Fruit fly (Drosophila melanogaster) whole organism, prepupa: ENCODE results near the gene Blm.

Source experiments
- Blimp-1 ChIP-seq: fragments of 200-800 bp; sonication (Bioruptor generic); optimal IDR thresholded peaks from 3 replicates; lab custom pipeline; 2017; ENCODE audit warnings: missing biosample characterization, missing genetic modification characterization, mild to moderate bottlenecking, moderate library complexity, missing genetic modification reagents
- CG10669 ChIP-seq: fragments of 200-800 bp; sonication (Bioruptor generic); optimal IDR thresholded peaks from 3 replicates; lab custom pipeline; 2018; ENCODE audit warnings: missing biosample characterization, mild to moderate bottlenecking, missing genetic modification characterization, moderate library complexity
- CG11762 ChIP-seq: fragments of 200-800 bp; sonication (Bioruptor generic); optimal IDR thresholded peaks from 3 replicates; lab custom pipeline; 2016; ENCODE audit warnings: missing biosample characterization, missing genetic modification characterization; ENCODE audit not compliant: insufficient read depth
- CG1621 ChIP-seq: fragments of 200-800 bp; sonication (Bioruptor generic); optimal IDR thresholded peaks from 3 replicates; lab custom pipeline; 2018; ENCODE audit warnings: missing biosample characterization, mild to moderate bottlenecking, missing genetic modification characterization
- CG16779 ChIP-seq: fragments of 200-800 bp; sonication (Bioruptor generic); optimal IDR thresholded peaks from 3 replicates; lab custom pipeline; 2017; ENCODE audit warnings: missing biosample characterization, mild to moderate bottlenecking, missing genetic modification characterization
- CG3032 ChIP-seq: fragments of 200-800 bp; optimal IDR thresholded peaks from 2 replicates; lab custom pipeline; 2019; ENCODE audit warnings: missing biosample characterization, mild to moderate bottlenecking, missing genetic modification characterization, moderate library complexity
- CG32006 ChIP-seq: fragments of 200-800 bp; sonication (Bioruptor generic); optimal IDR thresholded peaks from 3 replicates; lab custom pipeline; 2017; ENCODE audit warnings: missing biosample characterization, mild to moderate bottlenecking, missing genetic modification characterization
- CG4318 ChIP-seq: fragments of 200-800 bp; sonication (Bioruptor generic); optimal IDR thresholded peaks from 3 replicates; lab custom pipeline; 2017; ENCODE audit warnings: missing biosample characterization, mild to moderate bottlenecking, missing genetic modification characterization
- CG6163 ChIP-seq: fragments of 200-800 bp; sonication (Bioruptor generic); IDR thresholded peaks from 3 replicates; pipeline ENCODE4 v1.3.6; 2022; ENCODE audit warnings: missing biosample characterization, missing genetic modification characterization
- CG6808 ChIP-seq: fragments of 200-800 bp; sonication (Bioruptor generic); optimal IDR thresholded peaks from 3 replicates; lab custom pipeline; 2017; ENCODE audit warnings: missing biosample characterization, missing genetic modification characterization, mild to moderate bottlenecking, moderate library complexity, missing genetic modification reagents
- CG6854 ChIP-seq: fragments of 200-800 bp; sonication (Bioruptor generic); optimal IDR thresholded peaks from 2 replicates; lab custom pipeline; 2017; ENCODE audit warnings: missing biosample characterization, mild to moderate bottlenecking, missing genetic modification characterization
- CG7368 ChIP-seq: fragments of 200-800 bp; sonication (Bioruptor generic); optimal IDR thresholded peaks from 3 replicates; lab custom pipeline; 2016; ENCODE audit warnings: missing biosample characterization, missing genetic modification characterization
- CG8119 ChIP-seq: fragments of 200-800 bp; sonication (Bioruptor generic); IDR thresholded peaks from 3 replicates; pipeline ENCODE4 v1.3.6; 2022; ENCODE audit warnings: missing biosample characterization, missing genetic modification characterization
- CG8319 ChIP-seq: fragments of 200-800 bp; sonication (Bioruptor generic); optimal IDR thresholded peaks from 3 replicates; lab custom pipeline; 2016; ENCODE audit warnings: missing biosample characterization, missing genetic modification characterization
- CG8632 ChIP-seq: fragments of 200-800 bp; sonication (Bioruptor generic); optimal IDR thresholded peaks from 3 replicates; lab custom pipeline; 2016; ENCODE audit warnings: missing biosample characterization, missing genetic modification characterization
- CG9139 ChIP-seq: fragments of 200-800 bp; sonication (Bioruptor generic); optimal IDR thresholded peaks from 3 replicates; lab custom pipeline; 2017; ENCODE audit warnings: missing biosample characterization, mild to moderate bottlenecking, missing genetic modification characterization
- Eip75B ChIP-seq: fragments of 200-800 bp; sonication (Bioruptor generic); optimal IDR thresholded peaks from 3 replicates; lab custom pipeline; 2016; ENCODE audit warnings: missing biosample characterization, missing genetic modification characterization
- Eip78C ChIP-seq: fragments of 200-800 bp; sonication (Bioruptor generic); peaks from one replicate; lab custom pipeline; 2016; ENCODE audit warnings: missing biosample characterization, missing genetic modification characterization
- Eip93F ChIP-seq: fragments of 200-800 bp; sonication (Bioruptor generic); optimal IDR thresholded peaks from 2 replicates; lab custom pipeline; 2016; ENCODE audit warnings: missing biosample characterization, mild to moderate bottlenecking, missing genetic modification characterization
- Ets96B ChIP-seq: fragments of 200-800 bp; optimal IDR thresholded peaks from 2 replicates; lab custom pipeline; 2019; ENCODE audit warnings: missing biosample characterization, mild to moderate bottlenecking, missing genetic modification characterization, moderate library complexity
- Hr38 ChIP-seq: sonication (Bioruptor generic); optimal IDR thresholded peaks from 2 replicates; lab custom pipeline; 2016; ENCODE audit warnings: missing biosample characterization, missing genetic modification characterization
- Lpt ChIP-seq: fragments of 200-800 bp; sonication (Bioruptor generic); optimal IDR thresholded peaks from 3 replicates; lab custom pipeline; 2016; ENCODE audit warnings: missing biosample characterization, missing genetic modification characterization
- Met ChIP-seq: fragments of 200-800 bp; sonication (Bioruptor generic); optimal IDR thresholded peaks from 3 replicates; lab custom pipeline; 2016; ENCODE audit warnings: missing biosample characterization, missing genetic modification characterization
- OdsH ChIP-seq: fragments of 200-800 bp; sonication (Bioruptor generic); optimal IDR thresholded peaks from 3 replicates; lab custom pipeline; 2016; ENCODE audit warnings: missing biosample characterization, missing genetic modification characterization
- Smox ChIP-seq: fragments of 200-800 bp; sonication (Bioruptor generic); optimal IDR thresholded peaks from 3 replicates; lab custom pipeline; 2016; ENCODE audit warnings: missing biosample characterization, missing genetic modification characterization
- Sox102F ChIP-seq: fragments of 200-800 bp; sonication (Bioruptor generic); optimal IDR thresholded peaks from 2 replicates; lab custom pipeline; 2016; ENCODE audit warnings: missing biosample characterization, mild to moderate bottlenecking, missing genetic modification characterization
- achi ChIP-seq: fragments of 200-800 bp; sonication (Bioruptor generic); optimal IDR thresholded peaks from 3 replicates; lab custom pipeline; 2016; ENCODE audit warnings: missing biosample characterization, missing genetic modification characterization
- acj6 ChIP-seq: fragments of 200-800 bp; sonication (Bioruptor generic); optimal IDR thresholded peaks from 3 replicates; lab custom pipeline; 2016; ENCODE audit warnings: missing biosample characterization, missing genetic modification characterization
- dsx ChIP-seq: fragments of 200-800 bp; optimal IDR thresholded peaks from 3 replicates; lab custom pipeline; 2019; ENCODE audit warnings: missing biosample characterization, mild to moderate bottlenecking, missing genetic modification characterization, moderate library complexity; ENCODE audit not compliant: poor library complexity, severe bottlenecking
- esn ChIP-seq: fragments of 200-800 bp; sonication (Bioruptor generic); optimal IDR thresholded peaks from 2 replicates; lab custom pipeline; 2016; ENCODE audit warnings: missing biosample characterization, mild to moderate bottlenecking, missing genetic modification characterization, moderate library complexity
- fd85E ChIP-seq: fragments of 200-800 bp; sonication (Bioruptor generic); optimal IDR thresholded peaks from 3 replicates; lab custom pipeline; 2016; ENCODE audit warnings: missing biosample characterization, missing genetic modification characterization
- fkh ChIP-seq: fragments of 200-800 bp; sonication (Bioruptor generic); optimal IDR thresholded peaks from 3 replicates; lab custom pipeline; 2017; ENCODE audit warnings: missing biosample characterization, mild to moderate bottlenecking, missing genetic modification characterization, moderate library complexity
- pdm3 ChIP-seq: fragments of 200-800 bp; sonication (Bioruptor generic); optimal IDR thresholded peaks from 3 replicates; lab custom pipeline; 2016; ENCODE audit warnings: missing biosample characterization, missing genetic modification characterization
- salr ChIP-seq, 2 experiments: fragments of 200-800 bp; sonication (Bioruptor generic); optimal IDR thresholded peaks; 3 replicates each; lab custom pipeline; 2016 to 2018; ENCODE audit warnings: missing biosample characterization in 2 of 2, missing genetic modification characterization in 2 of 2, mild to moderate bottlenecking in 1 of 2
- spab ChIP-seq: fragments of 200-800 bp; sonication (Bioruptor generic); optimal IDR thresholded peaks from 2 replicates; lab custom pipeline; 2017; ENCODE audit warnings: missing biosample characterization, mild to moderate bottlenecking, missing genetic modification characterization, missing genetic modification reagents
- ss ChIP-seq, 2 experiments: fragments of 200-800 bp; sonication (Bioruptor generic); optimal IDR thresholded peaks; 2 replicates in 1 of 2; 3 replicates in 1 of 2; lab custom pipeline; 2017 to 2018; ENCODE audit warnings: mild to moderate bottlenecking in 2 of 2, missing biosample characterization in 2 of 2, missing genetic modification characterization in 2 of 2, moderate library complexity in 1 of 2
- svp ChIP-seq: fragments of 200-800 bp; sonication (Bioruptor generic); peaks from one replicate; lab custom pipeline; 2016; ENCODE audit warnings: missing biosample characterization, missing genetic modification characterization
- vri ChIP-seq: fragments of 200-800 bp; sonication (Bioruptor generic); optimal IDR thresholded peaks from 3 replicates; lab custom pipeline; 2016; ENCODE audit warnings: missing biosample characterization, mild to moderate bottlenecking, missing genetic modification characterization

Blm gene

dm6 chr3R:11764279-11764880 is 22.8 kb upstream of the Blm start, which contains the start of gene Lk6 (continued):
- TF ChIP-seq CG9139 (GFP tag; lab: Kevin White, UChicago) = peak; percentile 73
- no peak for TF ChIP-seq Eip93F (GFP tag; lab: Kevin White, UChicago)
- TF ChIP-seq CG16779 (tag; lab: Kevin White, UChicago) = peak; percentile 70
- TF ChIP-seq CG32006 = no peak
- TF ChIP-seq CG11762 = no peak
- peak; percentile 51 for TF ChIP-seq Eip78C (GFP tag; lab: Kevin White, UChicago)
- no peak for TF ChIP-seq spab (GFP tag; lab: Kevin White, UChicago)
- no peak for TF ChIP-seq Lpt (GFP tag; lab: Kevin White, UChicago)
- TF ChIP-seq Sox102F = peak; percentile 61
- peak; percentile 28 for TF ChIP-seq Ets96B
- TF ChIP-seq esn (GFP tag; lab: Kevin White, UChicago) = peak; percentile 34
- no peak for TF ChIP-seq Smox (GFP tag; lab: Kevin White, UChicago)
- no peak for TF ChIP-seq CG8632 (GFP tag; lab: Kevin White, UChicago)
- TF ChIP-seq CG1621 (tag; lab: Kevin White, UChicago) = peak; percentile 69

DNA sequence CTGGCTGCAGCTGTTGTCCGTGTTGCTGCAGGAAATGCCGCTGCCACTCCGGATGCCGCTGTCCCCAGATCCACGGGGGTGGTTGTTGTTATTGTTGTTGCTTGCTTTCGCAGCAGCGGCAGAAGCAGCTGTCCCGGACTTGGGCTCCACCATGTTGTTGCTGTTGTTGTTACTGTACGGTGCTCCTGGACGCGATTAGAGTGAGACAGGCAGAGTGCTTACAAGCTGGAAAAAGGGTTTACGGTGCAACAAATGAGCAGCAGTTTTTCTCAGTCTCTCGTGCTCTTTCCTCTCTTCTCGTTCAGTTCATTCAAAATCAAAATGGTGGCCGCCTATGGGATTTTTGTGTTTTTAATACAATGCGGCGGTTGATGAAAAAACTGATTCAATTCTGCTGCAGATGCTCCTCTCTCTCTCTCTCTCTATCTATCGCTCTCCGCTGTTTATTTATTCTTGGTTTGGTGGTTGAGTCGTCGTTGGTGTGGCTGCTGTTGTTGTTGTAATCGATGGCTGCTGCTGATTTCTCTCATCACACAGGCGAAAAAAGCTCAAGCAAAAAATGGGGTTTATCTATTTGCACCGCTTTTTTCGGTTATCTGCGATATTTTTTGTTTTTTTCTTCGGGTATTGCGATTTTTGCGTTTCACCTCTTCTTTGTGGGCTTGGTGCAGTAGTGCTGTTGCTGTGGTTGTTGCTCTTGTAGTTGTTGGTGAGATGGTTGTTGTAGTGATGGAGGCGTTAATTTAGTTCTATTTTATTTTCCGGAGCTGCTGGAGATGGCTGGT is 22.1 kb upstream of the Blm start:
- peak; percentile 72 for TF ChIP-seq Eip78C (GFP tag; lab: Kevin White, UChicago)
- TF ChIP-seq CG1621 (tag; lab: Kevin White, UChicago) = peak; percentile 93
- TF ChIP-seq Smox (GFP tag; lab: Kevin White, UChicago) = no peak
- no peak for TF ChIP-seq fkh (GFP tag; lab: Kevin White, UChicago)
- no peak for TF ChIP-seq svp (GFP tag; lab: Kevin White, UChicago)
- TF ChIP-seq CG6808 = peak; percentile 47
- TF ChIP-seq CG6854 (GFP tag; lab: Kevin White, UChicago) = peak; percentile 63
- TF ChIP-seq ss (GFP tag; optimal IDR thresholded peaks at IDR 0.05; lab: Kevin White, UChicago) = peak; percentile 25 to 54
- TF ChIP-seq dsx (GFP tag; lab: Kevin White, UChicago) = peak; percentile 64
- TF ChIP-seq, all 60 proteins: peak for 6

DNA sequence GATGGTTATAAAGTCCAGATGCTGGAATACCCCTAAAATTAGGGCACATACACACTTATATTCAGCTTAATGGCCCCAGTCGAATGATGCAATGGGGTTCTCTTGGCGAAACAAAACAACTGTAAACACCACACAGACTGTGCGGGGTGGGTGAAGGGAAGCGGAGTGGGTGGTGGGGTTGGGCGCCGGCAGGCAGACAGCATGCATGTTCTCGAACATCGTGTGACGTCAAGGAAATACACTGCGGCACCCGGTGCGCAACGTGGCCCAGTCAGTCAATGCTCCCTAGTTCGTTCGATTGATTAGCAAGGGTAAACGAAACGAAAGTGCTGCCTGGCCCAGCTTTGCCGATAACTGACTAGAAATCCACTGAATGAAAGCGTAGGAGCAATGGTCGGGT is 20.9 kb upstream of the Blm start:
- TF ChIP-seq CG32006 (no peak), vri (peak; percentile 67), fkh (GFP tag; lab: Kevin White, UChicago) (peak; percentile 43), ss (GFP tag; optimal IDR thresholded peaks at IDR 0.05; lab: Kevin White, UChicago) (peak; percentile 0 to 6), CG7368 (GFP tag; lab: Kevin White, UChicago) (no peak)

dm6 chr3R:11761718-11762117 is 20.1 kb upstream of the Blm start:
- TF ChIP-seq fd85E (GFP tag; lab: Kevin White, UChicago) = no peak
- peak; percentile 4 for TF ChIP-seq vri

DNA sequence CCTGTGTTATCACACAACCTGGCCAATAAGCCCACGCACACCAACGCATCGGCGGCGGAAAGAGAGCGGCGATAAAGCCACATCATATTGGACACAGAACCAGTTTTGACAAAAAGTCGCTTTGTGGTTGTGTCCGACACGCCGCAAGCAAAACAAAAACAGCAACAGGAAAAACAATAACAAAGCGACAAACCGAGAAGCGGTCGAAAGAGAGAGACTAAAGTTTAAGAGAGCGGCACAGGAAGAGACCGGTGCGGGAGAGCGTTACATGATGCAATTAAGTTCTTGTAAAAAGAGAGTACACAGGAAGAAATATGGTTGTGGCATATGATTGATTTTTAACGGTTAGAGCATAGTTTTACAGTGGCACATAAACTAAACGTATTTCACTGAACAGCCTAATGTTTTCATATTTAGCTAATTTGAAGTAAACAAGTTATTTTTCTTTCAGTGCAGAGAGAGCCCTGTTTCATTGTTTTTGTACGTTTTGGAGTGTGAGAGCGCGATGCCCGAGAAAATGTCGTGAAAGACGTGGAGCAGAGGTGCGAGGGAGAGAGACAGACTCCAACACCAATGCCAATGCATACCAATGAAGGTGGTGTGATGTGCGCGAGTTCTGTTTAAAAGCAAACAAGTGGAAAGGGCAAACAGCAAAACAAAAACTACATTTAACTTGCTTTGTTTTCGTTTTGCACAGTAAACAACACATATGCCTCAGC is 19.2 kb upstream of the Blm start:
- TF ChIP-seq achi = peak; percentile 99
- no peak for TF ChIP-seq CG6163 (GFP tag; lab: Robert Waterston, UW)
- TF ChIP-seq CG9139 (GFP tag; lab: Kevin White, UChicago) = peak; percentile 100
- peak; percentile 99 for TF ChIP-seq Hr38
- peak; percentile 100 for TF ChIP-seq ss (GFP tag; optimal IDR thresholded peaks at IDR 0.05; lab: Kevin White, UChicago)
- peak; percentile 100 for TF ChIP-seq pdm3 (GFP tag; lab: Kevin White, UChicago)
- TF ChIP-seq CG8119 (GFP tag; lab: Robert Waterston, UW) = no peak
- TF ChIP-seq CG4318 (GFP tag; lab: Kevin White, UChicago) = peak; percentile 100
- TF ChIP-seq CG8632 (GFP tag; lab: Kevin White, UChicago) = peak; percentile 100
- peak; percentile 100 for TF ChIP-seq acj6
- TF ChIP-seq CG32006 = peak; percentile 100
- peak; percentile 100 for TF ChIP-seq OdsH (GFP tag; lab: Kevin White, UChicago)
- TF ChIP-seq CG6854 (GFP tag; lab: Kevin White, UChicago) = peak; percentile 100
- peak; percentile 100 for TF ChIP-seq salr (GFP tag; optimal IDR thresholded peaks at IDR 0.05; lab: Kevin White, UChicago)
- peak; percentile 100 for TF ChIP-seq CG8319
- TF ChIP-seq Met (GFP tag; lab: Kevin White, UChicago) = peak; percentile 100
- TF ChIP-seq Eip75B (GFP tag; lab: Kevin White, UChicago) = peak; percentile 100
- TF ChIP-seq CG3032 (tag; lab: Kevin White, UChicago) = peak; percentile 100
- TF ChIP-seq Blimp-1 (GFP tag; lab: Kevin White, UChicago) = peak; percentile 99
- TF ChIP-seq CG1621 (tag; lab: Kevin White, UChicago) = peak; percentile 100
- peak; percentile 99 for TF ChIP-seq CG6808
- peak; percentile 100 for TF ChIP-seq CG10669 (GFP tag; lab: Kevin White, UChicago)
